Worm (Caenorhabditis elegans) whole organism, midembryonic: ENCODE data around the gene H39E23.3.

Experiments
- klf-2 ChIP-seq: fragments of 200-800 bp; sonication (Bioruptor generic); conservative IDR thresholded peaks from 2 replicates; pipeline ENCODE4 v1.3.6; 2022; ENCODE audit warnings: missing genetic modification reagents, missing genetic modification characterization, missing compliant biosample characterization
- ref-1 ChIP-seq: fragments of 200-800 bp; sonication (Bioruptor generic); conservative IDR thresholded peaks from 2 replicates; pipeline ENCODE4 v1.3.6; 2022; ENCODE audit warnings: missing genetic modification reagents, missing genetic modification characterization, missing compliant biosample characterization
- tab-1 ChIP-seq: fragments of 200-800 bp; sonication (Bioruptor generic); IDR thresholded peaks from 2 replicates; pipeline ENCODE4 v1.3.6; 2022; ENCODE audit warnings: missing genetic modification characterization, missing compliant biosample characterization
- ztf-23 ChIP-seq: fragments of 200-800 bp; sonication (Bioruptor generic); IDR thresholded peaks from 2 replicates; pipeline ENCODE4 v1.3.6; 2022; ENCODE audit warnings: missing genetic modification reagents, missing genetic modification characterization, missing compliant biosample characterization

- TF ChIP-seq ref-1 (GFP tag; lab: Robert Waterston, UW) = no peak
- TF ChIP-seq tab-1 (GFP tag; lab: Robert Waterston, UW) = no peak
- no peak for TF ChIP-seq klf-2 (GFP tag; lab: Robert Waterston, UW)
- no peak for TF ChIP-seq ztf-23 (GFP tag; lab: Robert Waterston, UW)
Measured at ce11 chrV:14127834-14128233, 20.2 kb downstream of the H39E23.3 start.
